Worm (Caenorhabditis elegans) whole organism, L2 larva: ENCODE data around the gene oig-2.

Experiments
- C34F6.9 ChIP-seq: fragments of 150-350 bp; optimal IDR thresholded peaks from 2 replicates; lab custom pipeline; 2014; ENCODE audit warnings: missing biosample characterization, missing genetic modification characterization
- F13H6.1 ChIP-seq: sonication (generic microtip); optimal IDR thresholded peaks from 2 replicates; lab custom pipeline; 2016; ENCODE audit warnings: missing genetic modification characterization, missing compliant biosample characterization
- R02D3.7 ChIP-seq: fragments of 150-350 bp; optimal IDR thresholded peaks from 2 replicates; lab custom pipeline; 2014; ENCODE audit warnings: missing biosample characterization, missing genetic modification characterization
- ZK546.5 ChIP-seq: sonication (generic microtip); optimal IDR thresholded peaks from 2 replicates; lab custom pipeline; 2017; ENCODE audit warnings: missing biosample characterization, missing genetic modification characterization
- alr-1 ChIP-seq: fragments of 150-350 bp; optimal IDR thresholded peaks from 2 replicates; lab custom pipeline; 2014; ENCODE audit warnings: missing biosample characterization, missing genetic modification characterization
- aly-2 ChIP-seq: fragments of 150-350 bp; optimal IDR thresholded peaks from 2 replicates; lab custom pipeline; 2014; ENCODE audit warnings: missing biosample characterization, missing genetic modification characterization
- blmp-1 ChIP-seq: sonication (generic microtip); optimal IDR thresholded peaks from 2 replicates; lab custom pipeline; 2017; ENCODE audit warnings: missing genetic modification characterization, mild to moderate bottlenecking, missing compliant biosample characterization, antibody characterized with exemption, moderate library complexity; ENCODE audit not compliant: insufficient read depth
- ceh-16 ChIP-seq: fragments of 150-350 bp; optimal IDR thresholded peaks from 2 replicates; lab custom pipeline; 2014; ENCODE audit warnings: missing biosample characterization, missing genetic modification characterization
- ceh-82 ChIP-seq: fragments of 150-350 bp; optimal IDR thresholded peaks from 2 replicates; lab custom pipeline; 2014; ENCODE audit warnings: missing biosample characterization, missing genetic modification characterization
- crh-2 ChIP-seq: sonication (generic microtip); optimal IDR thresholded peaks from 2 replicates; lab custom pipeline; 2017; ENCODE audit warnings: missing biosample characterization, missing genetic modification characterization
- elt-1 ChIP-seq: fragments of 150-350 bp; optimal IDR thresholded peaks from 2 replicates; lab custom pipeline; 2014; ENCODE audit warnings: missing biosample characterization, missing genetic modification characterization
- elt-3 ChIP-seq: sonication (generic microtip); optimal IDR thresholded peaks from 2 replicates; lab custom pipeline; 2017; ENCODE audit warnings: missing biosample characterization, missing genetic modification characterization
- fos-1 ChIP-seq: fragments of 150-350 bp; optimal IDR thresholded peaks from 2 replicates; lab custom pipeline; 2014; ENCODE audit warnings: missing biosample characterization, missing genetic modification characterization
- gmeb-1 ChIP-seq: fragments of 150-350 bp; optimal IDR thresholded peaks from 2 replicates; lab custom pipeline; 2014; ENCODE audit warnings: missing biosample characterization, missing genetic modification characterization
- lin-13 ChIP-seq: fragments of 150-350 bp; optimal IDR thresholded peaks from 2 replicates; lab custom pipeline; 2014; ENCODE audit warnings: missing biosample characterization, missing genetic modification reagents, missing genetic modification characterization
- lin-39 ChIP-seq: fragments of 150-350 bp; optimal IDR thresholded peaks from 2 replicates; lab custom pipeline; 2014; ENCODE audit warnings: missing biosample characterization, missing genetic modification reagents, missing genetic modification characterization
- lsy-2 ChIP-seq, 2 experiments: fragments of 150-350 bp in 1 of 2; sonication (generic microtip) in 1 of 2; optimal IDR thresholded peaks; 2 replicates each; lab custom pipeline; 2014 to 2017; ENCODE audit warnings: missing biosample characterization in 2 of 2, missing genetic modification characterization in 2 of 2
- mab-5 ChIP-seq: fragments of 150-350 bp; optimal IDR thresholded peaks from 2 replicates; lab custom pipeline; 2014; ENCODE audit warnings: missing biosample characterization, missing genetic modification characterization
- mbf-1 ChIP-seq: sonication (generic microtip); optimal IDR thresholded peaks from 2 replicates; lab custom pipeline; 2017; ENCODE audit warnings: missing biosample characterization, missing genetic modification characterization
- mdl-1 ChIP-seq, 2 experiments: fragments of 150-350 bp in 1 of 2; sonication (generic microtip) in 1 of 2; optimal IDR thresholded peaks; 2 replicates each; lab custom pipeline; 2017; ENCODE audit warnings: missing biosample characterization in 2 of 2, missing genetic modification characterization in 2 of 2
- nhr-12 ChIP-seq: fragments of 150-350 bp; optimal IDR thresholded peaks from 2 replicates; lab custom pipeline; 2014; ENCODE audit warnings: missing biosample characterization, missing genetic modification characterization
- nhr-129 ChIP-seq: fragments of 150-350 bp; optimal IDR thresholded peaks from 2 replicates; lab custom pipeline; 2014; ENCODE audit warnings: missing biosample characterization, missing genetic modification characterization
- nhr-21 ChIP-seq: fragments of 150-350 bp; optimal IDR thresholded peaks from 2 replicates; lab custom pipeline; 2014; ENCODE audit warnings: missing biosample characterization, missing genetic modification characterization
- nhr-237 ChIP-seq: fragments of 150-350 bp; optimal IDR thresholded peaks from 2 replicates; lab custom pipeline; 2014; ENCODE audit warnings: missing biosample characterization, missing genetic modification characterization
- nhr-25 ChIP-seq: fragments of 150-350 bp; sonication (generic microtip); optimal IDR thresholded peaks from 3 replicates; lab custom pipeline; 2014; ENCODE audit warnings: missing biosample characterization, missing genetic modification characterization
- nhr-6 ChIP-seq: fragments of 150-350 bp; optimal IDR thresholded peaks from 2 replicates; lab custom pipeline; 2014; ENCODE audit warnings: missing biosample characterization, missing genetic modification characterization
- nhr-77 ChIP-seq: fragments of 150-350 bp; optimal IDR thresholded peaks from 2 replicates; lab custom pipeline; 2014; ENCODE audit warnings: missing biosample characterization, missing genetic modification characterization
- peb-1 ChIP-seq: fragments of 150-350 bp; optimal IDR thresholded peaks from 2 replicates; lab custom pipeline; 2014; ENCODE audit warnings: missing biosample characterization, missing genetic modification characterization
- sem-4 ChIP-seq: fragments of 150-350 bp; optimal IDR thresholded peaks from 2 replicates; lab custom pipeline; 2014; ENCODE audit warnings: missing biosample characterization, missing genetic modification reagents, missing genetic modification characterization
- skn-1 ChIP-seq: sonication (generic microtip); optimal IDR thresholded peaks from 2 replicates; lab custom pipeline; 2017; ENCODE audit warnings: missing biosample characterization, missing genetic modification characterization
- sma-3 ChIP-seq: sonication (generic microtip); optimal IDR thresholded peaks from 2 replicates; lab custom pipeline; 2016; ENCODE audit warnings: missing genetic modification reagents, missing genetic modification characterization, missing compliant biosample characterization
- sma-9 ChIP-seq, 2 experiments: fragments of 150-350 bp in 1 of 2; sonication (generic microtip) in 1 of 2; optimal IDR thresholded peaks; 2 replicates each; lab custom pipeline; 2014 to 2016; ENCODE audit warnings: missing genetic modification characterization in 2 of 2, mild to moderate bottlenecking in 1 of 2, missing biosample characterization in 1 of 2, missing compliant biosample characterization in 1 of 2, missing genetic modification reagents in 1 of 2, moderate library complexity in 1 of 2
- snpc-4 ChIP-seq: fragments of 150-350 bp; optimal IDR thresholded peaks from 2 replicates; lab custom pipeline; 2014; ENCODE audit warnings: missing biosample characterization, missing genetic modification characterization
- unc-39 ChIP-seq: fragments of 150-350 bp; optimal IDR thresholded peaks from 2 replicates; lab custom pipeline; 2014; ENCODE audit warnings: missing biosample characterization, missing genetic modification characterization
- unc-55 ChIP-seq: fragments of 150-350 bp; sonication (generic microtip); optimal IDR thresholded peaks from 3 replicates; lab custom pipeline; 2014; ENCODE audit warnings: missing biosample characterization, missing genetic modification reagents, missing genetic modification characterization
- unc-62 ChIP-seq: fragments of 150-350 bp; optimal IDR thresholded peaks from 2 replicates; lab custom pipeline; 2014; ENCODE audit warnings: missing biosample characterization, missing genetic modification reagents, missing genetic modification characterization
- zag-1 ChIP-seq: fragments of 150-350 bp; optimal IDR thresholded peaks from 2 replicates; lab custom pipeline; 2014; ENCODE audit warnings: missing biosample characterization, missing genetic modification characterization
- ztf-1 ChIP-seq: fragments of 200-800 bp; sonication (Bioruptor generic); conservative IDR thresholded peaks from 2 replicates; pipeline ENCODE4 v1.3.6; 2022; ENCODE audit warnings: missing genetic modification characterization, missing compliant biosample characterization
- ztf-4 ChIP-seq: fragments of 150-350 bp; optimal IDR thresholded peaks from 2 replicates; lab custom pipeline; 2014; ENCODE audit warnings: missing biosample characterization, missing genetic modification characterization

Gene oig-2

DNA sequence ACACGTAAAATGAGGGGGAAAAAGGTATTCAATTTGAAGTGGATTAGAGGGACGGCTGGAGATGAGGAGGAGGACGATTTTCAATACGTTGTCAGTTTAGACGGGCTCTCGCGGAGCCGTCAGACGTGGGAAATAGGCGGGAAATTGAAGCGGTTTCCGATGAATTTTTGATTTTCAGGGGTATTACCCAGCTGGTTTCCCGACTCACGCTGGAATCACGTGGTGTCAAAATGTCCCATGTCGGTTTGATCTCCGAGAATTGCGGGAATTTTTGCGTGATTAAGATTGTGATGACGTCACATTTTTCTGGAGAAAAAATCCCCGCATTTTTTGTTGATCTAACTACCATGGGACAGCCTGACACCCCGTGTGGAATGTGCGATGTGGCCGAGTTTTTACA is 4.7 kb upstream of the oig-2 start:
- TF ChIP-seq lin-13 (GFP tag; lab: Kevin White, UChicago), result no peak
- no peak for TF ChIP-seq mbf-1
- TF ChIP-seq mab-5 (tag; lab: Kevin White, UChicago), result no peak
- no peak for TF ChIP-seq peb-1
- TF ChIP-seq C34F6.9 (tag; lab: Kevin White, UChicago), result no peak
- TF ChIP-seq ceh-16 (tag; lab: Kevin White, UChicago), result no peak
- TF ChIP-seq F13H6.1, result no peak
- no peak for TF ChIP-seq elt-3 (tag; lab: Kevin White, UChicago)
- TF ChIP-seq crh-2, result no peak
- no peak for TF ChIP-seq R02D3.7 (tag; lab: Kevin White, UChicago)
- TF ChIP-seq zag-1, result no peak
- TF ChIP-seq blmp-1 (tag; lab: Kevin White, UChicago), result no peak
- no peak for TF ChIP-seq nhr-129
- no peak for TF ChIP-seq lin-39 (tag; lab: Kevin White, UChicago)
- TF ChIP-seq mdl-1 (tag; optimal IDR thresholded peaks at IDR 0.05; lab: Kevin White, UChicago), result no peak
- TF ChIP-seq sem-4 (tag; lab: Kevin White, UChicago), result no peak
- no peak for TF ChIP-seq aly-2

DNA sequence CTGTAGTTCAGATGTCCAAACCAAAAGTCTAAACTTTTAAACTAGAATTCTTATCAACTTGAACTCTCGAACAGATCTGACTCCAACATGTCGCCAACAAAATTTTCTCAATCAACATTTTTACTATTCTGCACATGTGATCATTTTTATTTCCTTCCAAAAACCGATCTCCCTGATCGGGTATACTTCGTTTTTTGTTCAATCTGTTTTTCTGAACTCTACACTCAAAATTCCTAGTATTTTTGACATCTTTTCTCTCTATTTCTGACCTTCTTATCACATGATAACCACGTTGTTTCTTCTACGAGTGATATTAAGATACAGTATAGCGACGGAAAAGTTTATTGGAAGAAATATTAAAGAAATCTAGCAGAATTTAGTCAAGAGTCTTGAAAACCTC is 1.7 kb downstream of the oig-2 start:
- TF ChIP-seq crh-2 (peak; percentile 74), blmp-1 (tag; lab: Kevin White, UChicago) (peak; percentile 27), elt-1 (tag; lab: Kevin White, UChicago) (no peak), elt-3 (tag; lab: Kevin White, UChicago) (no peak), unc-62 (GFP tag; lab: Kevin White, UChicago) (no peak), skn-1 (no peak), ztf-4 (tag; lab: Kevin White, UChicago) (no peak), zag-1 (no peak), nhr-21 (tag; lab: Kevin White, UChicago) (peak; percentile 56), nhr-25 (peak; percentile 26), sma-3 (GFP tag; lab: Kevin White, UChicago) (peak; percentile 23), sma-9 (GFP tag; optimal IDR thresholded peaks at IDR 0.05; lab: Kevin White, UChicago) (peak; percentile 82), sma-9 (tag; optimal IDR thresholded peaks at IDR 0.05; lab: Kevin White, UChicago) (no peak), nhr-237 (no peak), unc-55 (GFP tag; lab: Kevin White, UChicago) (no peak), mbf-1 (no peak), fos-1 (peak; percentile 17), unc-39 (tag; lab: Kevin White, UChicago) (no peak), aly-2 (no peak), snpc-4 (tag; lab: Kevin White, UChicago) (no peak), lsy-2 (tag; optimal IDR thresholded peaks at IDR 0.05; lab: Kevin White, UChicago) (peak in 1 of 2 experiments; percentile 36)

DNA sequence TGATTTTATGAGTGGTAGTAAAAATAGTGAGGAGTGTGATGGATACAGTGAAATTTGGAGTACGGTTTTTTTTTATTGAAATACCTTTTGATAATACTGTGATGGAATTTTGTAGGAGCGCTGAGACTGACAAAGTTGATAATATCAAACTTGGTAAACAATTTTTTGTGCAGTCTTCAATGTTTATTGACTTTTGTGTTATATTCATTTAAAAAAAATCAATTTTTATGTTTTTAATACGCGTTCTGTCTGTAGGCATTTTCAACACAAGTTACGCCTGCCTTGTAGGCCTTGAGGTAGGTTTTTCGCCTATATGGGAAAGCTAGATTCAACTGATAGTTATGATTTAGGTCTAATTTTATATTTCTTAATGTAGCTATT is 3.1 kb downstream of the oig-2 start:
- TF ChIP-seq lin-13 (GFP tag; lab: Kevin White, UChicago), result no peak
- no peak for TF ChIP-seq ceh-82 (tag; lab: Kevin White, UChicago)
- no peak for TF ChIP-seq mbf-1
- no peak for TF ChIP-seq nhr-237
- TF ChIP-seq nhr-6 (tag; lab: Kevin White, UChicago), result no peak
- TF ChIP-seq unc-55 (GFP tag; lab: Kevin White, UChicago), result no peak
- TF ChIP-seq fos-1, result no peak
- no peak for TF ChIP-seq elt-1 (tag; lab: Kevin White, UChicago)
- TF ChIP-seq snpc-4 (tag; lab: Kevin White, UChicago), result no peak
- no peak for TF ChIP-seq nhr-12
- TF ChIP-seq alr-1 (tag; lab: Kevin White, UChicago), result no peak
- TF ChIP-seq ZK546.5 (tag; lab: Kevin White, UChicago), result no peak
- TF ChIP-seq nhr-77, result no peak
- TF ChIP-seq, all 48 proteins: peak for 0

DNA sequence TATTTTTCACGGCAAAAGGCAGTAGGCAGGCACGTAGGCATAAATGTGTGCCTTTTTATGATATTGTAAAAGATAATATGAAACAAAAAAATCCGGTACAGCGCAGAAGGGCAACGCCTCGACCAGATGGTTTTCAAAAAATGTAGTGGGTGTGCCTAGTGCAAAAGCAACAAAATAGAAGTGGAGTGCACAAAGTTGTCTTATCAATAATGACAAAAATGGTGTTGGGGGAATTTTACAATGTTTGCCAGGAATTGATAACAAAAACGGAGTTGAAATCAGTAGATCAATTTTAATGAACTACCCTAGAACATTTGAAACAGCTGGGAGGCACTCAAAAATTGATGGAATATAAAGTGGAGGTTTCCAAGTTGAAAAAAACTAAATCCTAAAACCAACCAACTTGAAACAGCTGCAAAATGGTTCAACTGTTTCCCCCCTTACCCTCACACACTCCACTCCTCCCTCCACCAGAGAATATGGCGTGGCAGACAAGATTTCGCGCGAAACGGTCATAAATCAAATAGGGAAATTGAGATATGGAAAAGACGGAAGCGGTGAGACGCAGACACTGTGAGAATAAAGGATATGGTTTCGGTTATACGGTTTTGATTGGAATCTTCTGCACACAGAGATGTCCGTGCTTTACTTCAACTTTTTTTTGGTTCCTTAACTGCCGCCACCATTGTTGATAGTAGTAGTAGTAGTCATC is 3.6 kb downstream of the oig-2 start:
- TF ChIP-seq ztf-1 (GFP tag; lab: Robert Waterston, UW) (no peak), nhr-129 (peak; percentile 26), peb-1 (no peak), lin-39 (tag; lab: Kevin White, UChicago) (no peak), R02D3.7 (tag; lab: Kevin White, UChicago) (no peak), blmp-1 (tag; lab: Kevin White, UChicago) (peak; percentile 19), gmeb-1 (tag; lab: Kevin White, UChicago) (peak; percentile 19), mab-5 (tag; lab: Kevin White, UChicago) (peak; percentile 58), sma-9 (GFP tag; optimal IDR thresholded peaks at IDR 0.05; lab: Kevin White, UChicago) (peak; percentile 38), sma-9 (tag; optimal IDR thresholded peaks at IDR 0.05; lab: Kevin White, UChicago) (no peak), nhr-25 (peak; percentile 56), fos-1 (peak; percentile 33), sem-4 (tag; lab: Kevin White, UChicago) (peak; percentile 23), crh-2 (peak; percentile 38), nhr-21 (tag; lab: Kevin White, UChicago) (peak; percentile 37), ceh-16 (tag; lab: Kevin White, UChicago) (peak; percentile 46), C34F6.9 (tag; lab: Kevin White, UChicago) (no peak), mdl-1 (tag; optimal IDR thresholded peaks at IDR 0.05; lab: Kevin White, UChicago) (no peak), unc-55 (GFP tag; lab: Kevin White, UChicago) (no peak)
- TF ChIP-seq, all 48 proteins: peak for 11
